Fruit fly (Drosophila melanogaster): Measurements from ENCODE around the gene CG16711.

Gene CG16711

DNA sequence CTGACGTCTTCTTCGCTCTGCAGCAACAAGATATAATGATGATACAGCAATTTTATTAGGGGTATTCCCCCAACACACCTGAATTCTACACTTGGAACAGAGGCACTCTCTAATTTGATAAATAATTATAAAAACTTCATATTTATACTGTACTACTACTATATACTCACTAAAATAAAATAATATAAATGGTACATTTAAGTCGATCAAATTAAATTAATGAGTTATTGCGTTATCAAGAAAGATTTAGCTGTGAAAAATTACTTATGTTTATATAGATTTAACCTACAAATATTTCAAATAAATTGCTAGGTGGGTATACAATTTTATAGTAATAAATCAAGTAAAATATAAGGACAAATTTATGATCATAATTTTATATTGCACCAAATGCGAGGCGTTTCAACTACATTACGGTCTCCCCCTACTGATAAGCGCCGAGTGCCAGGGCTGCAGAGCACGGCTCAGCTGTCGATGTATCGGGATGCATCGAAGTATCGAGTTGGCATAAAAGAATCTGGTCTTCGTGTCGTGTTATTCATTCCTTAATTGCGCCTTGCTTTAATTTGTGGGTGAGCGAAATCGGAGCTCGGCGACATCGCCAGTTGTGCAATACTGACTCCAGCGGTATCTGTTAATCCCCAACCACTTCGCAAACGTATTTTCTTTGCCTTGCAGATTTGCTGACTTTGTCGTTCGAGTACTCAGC lies 9.9 kb downstream of the CG16711 start, which contains the start of gene vsg (continued):
- TF ChIP-seq ftz-f1 (GFP tag; optimal IDR thresholded peaks at IDR 0.05) = no peak
- TF ChIP-seq usp (GFP tag; optimal IDR thresholded peaks at IDR 0.05) = no peak
- no peak for TF ChIP-seq ab (GFP tag; optimal IDR thresholded peaks at IDR 0.05)
- TF ChIP-seq YL-1 (GFP tag; optimal IDR thresholded peaks at IDR 0.05) = peak; percentile 62
- peak; percentile 63 for TF ChIP-seq sna (GFP tag; IDR thresholded peaks at IDR 0.05; ENCODE audit: partially characterized antibody)
- TF ChIP-seq CG7839 (tag; optimal IDR thresholded peaks at IDR 0.05) = peak; percentile 88
- TF ChIP-seq HmgZ (tag; optimal IDR thresholded peaks at IDR 0.05) = peak; percentile 34
- peak; percentile 78 for TF ChIP-seq CG8388 (GFP tag; optimal IDR thresholded peaks at IDR 0.05)
- peak; percentile 28 for TF ChIP-seq pnt (GFP tag; optimal IDR thresholded peaks at IDR 0.05)
- TF ChIP-seq CG5180 (GFP tag; optimal IDR thresholded peaks at IDR 0.05) = peak; percentile 35
- no peak for TF ChIP-seq fd64A (GFP tag; optimal IDR thresholded peaks at IDR 0.05)
- peak; percentile 76 for TF ChIP-seq CG10147 (GFP tag; optimal IDR thresholded peaks at IDR 0.05)
- no peak for TF ChIP-seq z (GFP tag; IDR thresholded peaks at IDR 0.05)
- TF ChIP-seq fru (optimal IDR thresholded peaks at IDR 0.05) = no peak
- peak; percentile 55 to 75 for TF ChIP-seq dpn (GFP tag; optimal IDR thresholded peaks at IDR 0.05)
- peak; percentile 56 for TF ChIP-seq ken (GFP tag; IDR thresholded peaks at IDR 0.05)
- TF ChIP-seq CG4424 (GFP tag; optimal IDR thresholded peaks at IDR 0.05) = peak; percentile 73
- TF ChIP-seq CG43689 (GFP tag; IDR thresholded peaks at IDR 0.05) = no peak
- TF ChIP-seq CG18764 (GFP tag; optimal IDR thresholded peaks at IDR 0.05) = peak; percentile 69
- peak; percentile 83 for TF ChIP-seq Scr (GFP tag; IDR thresholded peaks at IDR 0.05; ENCODE audit: partially characterized antibody)
- no peak for TF ChIP-seq C15 (GFP tag; IDR thresholded peaks at IDR 0.05)
- TF ChIP-seq CG12744 (GFP tag; optimal IDR thresholded peaks at IDR 0.05) = peak; percentile 2
- TF ChIP-seq MBD-R2 (GFP tag; IDR thresholded peaks at IDR 0.05) = no peak; the same call in 1 of the 2 replicates
- no peak for TF ChIP-seq D (optimal IDR thresholded peaks at IDR 0.05)
- TF ChIP-seq D (GFP tag; optimal IDR thresholded peaks at IDR 0.05) = peak; percentile 66
- TF ChIP-seq nmo (GFP tag; optimal IDR thresholded peaks at IDR 0.05) = peak; percentile 90
- TF ChIP-seq Rx (GFP tag; IDR thresholded peaks at IDR 0.05) = no peak
- no peak for TF ChIP-seq MTF-1 (GFP tag; optimal IDR thresholded peaks at IDR 0.05; ENCODE audit: borderline replicate concordance)
- no peak for TF ChIP-seq NC2α (GFP tag; optimal IDR thresholded peaks at IDR 0.05)
- peak; percentile 34; the same call in 1 of the 2 replicates for TF ChIP-seq CG5953 (GFP tag; IDR thresholded peaks at IDR 0.05)
- 0 out of 2 replicates have a peak, but pooled peaks have one; percentile 16 for TF ChIP-seq peb (GFP tag; IDR thresholded peaks at IDR 0.05)
- peak; percentile 48 for TF ChIP-seq CG3995 (GFP tag; optimal IDR thresholded peaks at IDR 0.05)
- no peak for TF ChIP-seq hkb (optimal IDR thresholded peaks at IDR 0.05)
- TF ChIP-seq hkb (GFP tag; IDR thresholded peaks at IDR 0.05) = peak; percentile 53; the same call in 1 of the 2 replicates
- TF ChIP-seq Chrac-16 (GFP tag; optimal IDR thresholded peaks at IDR 0.05) = peak; percentile 74
- TF ChIP-seq CG16815 (GFP tag; optimal IDR thresholded peaks at IDR 0.05) = peak; percentile 82
- TF ChIP-seq mld (GFP tag; IDR thresholded peaks at IDR 0.05; ENCODE audit: partially characterized antibody) = peak; percentile 79; the same call in 2 of the 3 replicates
- TF ChIP-seq sens-2 (GFP tag; IDR thresholded peaks at IDR 0.05) = no peak
- TF ChIP-seq ase (GFP tag; IDR thresholded peaks at IDR 0.05) = peak; percentile 19; the same call in 1 of the 3 replicates
- no peak; the same call in 1 of the 2 replicates for TF ChIP-seq Oaz (GFP tag; IDR thresholded peaks at IDR 0.05)
- no peak for TF ChIP-seq TFAM (GFP tag; optimal IDR thresholded peaks at IDR 0.05)
- TF ChIP-seq CG11247 (GFP tag; IDR thresholded peaks at IDR 0.05) = no peak; the same call in 1 of the 2 replicates
- TF ChIP-seq sens (GFP tag) = peak; percentile 86
- peak; percentile 55; the same call in 1 of the 2 replicates for TF ChIP-seq sisA (GFP tag; IDR thresholded peaks at IDR 0.05)
- TF ChIP-seq CG15696 (tag; optimal IDR thresholded peaks at IDR 0.05) = peak; percentile 83
- TF ChIP-seq CG14014 (GFP tag; IDR thresholded peaks at IDR 0.05) = peak; percentile 66; the same call in 1 of the 2 replicates
- TF ChIP-seq gem (tag; optimal IDR thresholded peaks at IDR 0.05) = peak; percentile 93
- peak; percentile 7 to 61 for TF ChIP-seq chif (GFP tag; optimal IDR thresholded peaks at IDR 0.05)
- TF ChIP-seq ewg (GFP tag; optimal IDR thresholded peaks at IDR 0.05) = peak; percentile 59
- peak; percentile 95 for TF ChIP-seq Ets65A (GFP tag)
- peak; percentile 78 for TF ChIP-seq slbo (GFP tag; IDR thresholded peaks at IDR 0.05)

All from whole organism, embryonic.